Worm (Caenorhabditis elegans) whole organism, late embryonic: ENCODE results near the gene ntl-4.

Experiments used
- ceh-48 ChIP-seq: sonication (generic microtip); optimal IDR thresholded peaks from 2 replicates; lab custom pipeline; 2016; ENCODE audit warnings: missing genetic modification characterization, inconsistent platforms, missing compliant biosample characterization
- dmd-4 ChIP-seq: sonication (generic microtip); optimal IDR thresholded peaks from 2 replicates; lab custom pipeline; 2016; ENCODE audit warnings: borderline replicate concordance, missing genetic modification characterization, missing compliant biosample characterization
- elt-2 ChIP-seq: sonication (generic microtip); optimal IDR thresholded peaks from 2 replicates; lab custom pipeline; 2016; ENCODE audit warnings: missing genetic modification reagents, missing genetic modification characterization, missing compliant biosample characterization

DNA sequence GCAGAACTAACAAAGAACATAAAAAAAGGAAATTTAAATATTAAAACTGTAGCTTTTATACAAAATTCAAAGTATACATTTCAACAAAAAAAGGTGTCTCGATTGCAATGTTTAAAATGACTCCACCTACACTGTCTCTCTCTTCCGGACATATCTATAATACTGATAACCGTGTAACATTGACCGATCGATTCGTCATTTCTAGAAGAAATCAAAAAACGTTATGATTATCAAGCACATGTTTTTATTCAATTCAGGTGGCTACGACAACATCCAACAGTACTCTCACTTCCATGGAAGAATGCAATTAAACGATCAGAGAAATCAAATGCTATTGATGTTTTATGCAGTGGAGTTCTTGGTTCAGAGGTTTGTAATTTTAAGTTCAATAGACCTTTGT lies 11.9 kb upstream of the ntl-4 start:
- TF ChIP-seq dmd-4, result no peak
- no peak for TF ChIP-seq elt-2 (tag; lab: Kevin White, UChicago)
- TF ChIP-seq ceh-48, result no peak
